Worm (Caenorhabditis elegans): ENCODE results near the gene C13G3.12.

Gene C13G3.12

ce11 chrV:11039379-11039954, 16.8 kb upstream of the C13G3.12 start, which contains the start of gene pak-2:
Gene pak-2 (minus strand): TSS chrV:11039429.
- peak; percentile 77 for TF ChIP-seq flt-1 (GFP tag; IDR thresholded peaks at IDR 0.05)
- TF ChIP-seq cog-1 (tag; optimal IDR thresholded peaks at IDR 0.05), result peak; percentile 87
- peak; percentile 85 for TF ChIP-seq ztf-23 (GFP tag; IDR thresholded peaks at IDR 0.05)
- no peak for TF ChIP-seq med-1 (GFP tag; optimal IDR thresholded peaks at IDR 0.05; ENCODE audit: insufficient read depth)
- peak; percentile 49; the same call in 1 of the 2 replicates for TF ChIP-seq klf-2 (GFP tag; conservative IDR thresholded peaks at IDR 0.05)

DNA sequence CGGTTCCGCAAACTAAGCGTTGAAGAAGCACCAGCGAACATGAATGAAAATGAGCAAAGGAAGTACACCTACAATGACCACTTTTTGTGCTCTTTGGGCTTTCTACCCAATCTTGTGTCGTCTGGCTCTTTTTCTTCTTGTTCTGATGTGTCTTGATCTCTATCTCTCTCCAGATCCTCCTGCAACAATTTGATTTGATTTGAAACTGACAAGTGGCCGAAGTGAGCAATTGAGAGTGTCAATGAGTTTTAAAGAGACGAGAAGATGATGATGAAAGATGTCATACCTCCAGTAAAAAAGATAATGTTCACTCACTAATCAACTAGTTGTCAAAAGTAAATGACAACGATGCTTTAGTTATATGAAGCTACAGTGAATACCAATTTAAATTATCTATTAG, 12.0 kb upstream of the C13G3.12 start, which contains the start of gene pptr-2:
pptr-2 (minus strand) TSS at position 184 of the 400 bp plus-strand sequence.
- TF ChIP-seq tab-1 (GFP tag; IDR thresholded peaks at IDR 0.05) (no peak), flt-1 (GFP tag; IDR thresholded peaks at IDR 0.05) (no peak), cog-1 (tag; optimal IDR thresholded peaks at IDR 0.05) (no peak), klf-2 (GFP tag; conservative IDR thresholded peaks at IDR 0.05) (no peak), med-1 (GFP tag; optimal IDR thresholded peaks at IDR 0.05; ENCODE audit: insufficient read depth) (no peak), ref-1 (GFP tag; conservative IDR thresholded peaks at IDR 0.05) (no peak), ztf-23 (GFP tag; IDR thresholded peaks at IDR 0.05) (no peak), T22C8.4 (GFP tag; IDR thresholded peaks at IDR 0.05) (no peak), ztf-29 (GFP tag; IDR thresholded peaks at IDR 0.05) (no peak)

- no peak for TF ChIP-seq ref-1 (GFP tag; conservative IDR thresholded peaks at IDR 0.05)
- TF ChIP-seq klf-2 (GFP tag; conservative IDR thresholded peaks at IDR 0.05), result no peak
- no peak for TF ChIP-seq ztf-29 (GFP tag; IDR thresholded peaks at IDR 0.05)
- TF ChIP-seq med-1 (GFP tag; optimal IDR thresholded peaks at IDR 0.05; ENCODE audit: insufficient read depth), result no peak
- no peak for TF ChIP-seq tab-1 (GFP tag; IDR thresholded peaks at IDR 0.05)
- no peak for TF ChIP-seq flt-1 (GFP tag; IDR thresholded peaks at IDR 0.05)
- no peak for TF ChIP-seq cog-1 (tag; optimal IDR thresholded peaks at IDR 0.05)
- TF ChIP-seq T22C8.4 (GFP tag; IDR thresholded peaks at IDR 0.05), result no peak
- TF ChIP-seq ztf-23 (GFP tag; IDR thresholded peaks at IDR 0.05), result no peak
Observed at ce11 chrV:11033241-11033640, 10.5 kb upstream of the C13G3.12 start.

DNA sequence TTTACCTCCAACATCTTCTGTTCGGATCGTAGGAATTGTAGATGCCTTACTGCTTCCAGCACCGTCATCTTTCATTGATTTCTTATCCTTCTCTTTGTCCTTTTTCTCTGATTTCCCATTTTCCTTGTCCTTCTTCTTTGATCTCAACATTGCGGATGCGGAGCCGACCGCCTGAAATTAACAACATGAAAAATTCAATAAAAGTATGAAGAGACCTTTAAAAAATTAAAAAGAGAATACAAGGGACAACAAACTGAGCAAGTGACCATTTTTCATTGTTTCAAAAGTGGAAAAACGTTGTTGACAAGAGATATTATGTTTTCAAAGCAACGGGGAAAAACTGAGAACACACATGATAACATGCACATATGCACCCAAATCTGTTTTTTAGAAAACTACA, 8.0 kb upstream of the C13G3.12 start:
- TF ChIP-seq ztf-23 (GFP tag; IDR thresholded peaks at IDR 0.05) (no peak), flt-1 (GFP tag; IDR thresholded peaks at IDR 0.05) (no peak), ztf-29 (GFP tag; IDR thresholded peaks at IDR 0.05) (no peak), med-1 (GFP tag; optimal IDR thresholded peaks at IDR 0.05; ENCODE audit: insufficient read depth) (no peak), ref-1 (GFP tag; conservative IDR thresholded peaks at IDR 0.05) (no peak), tab-1 (GFP tag; IDR thresholded peaks at IDR 0.05) (no peak), klf-2 (GFP tag; conservative IDR thresholded peaks at IDR 0.05) (no peak), T22C8.4 (GFP tag; IDR thresholded peaks at IDR 0.05) (no peak), cog-1 (tag; optimal IDR thresholded peaks at IDR 0.05) (no peak)

DNA sequence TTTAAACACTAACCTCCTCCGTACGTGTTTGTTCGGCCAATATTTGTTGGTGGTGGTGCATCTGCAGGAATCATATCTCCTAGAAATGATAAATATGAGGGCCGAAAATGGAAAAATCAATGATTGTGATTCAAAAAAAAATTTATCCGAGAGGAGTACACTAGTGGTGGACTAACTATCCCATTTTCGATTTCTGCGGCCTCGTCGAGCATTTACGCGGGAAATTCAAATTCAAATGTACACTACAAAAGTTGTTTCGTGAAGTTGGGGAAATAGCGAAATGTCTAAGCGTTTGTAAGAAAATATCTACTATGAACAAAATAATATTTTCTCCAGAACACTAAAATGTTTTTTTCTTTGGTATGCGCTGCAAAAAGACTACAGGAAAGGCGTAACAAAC, 6.6 kb upstream of the C13G3.12 start:
- peak; percentile 39 for TF ChIP-seq cog-1 (tag; optimal IDR thresholded peaks at IDR 0.05)
- no peak for TF ChIP-seq med-1 (GFP tag; optimal IDR thresholded peaks at IDR 0.05; ENCODE audit: insufficient read depth)
- peak; percentile 71 for TF ChIP-seq ztf-23 (GFP tag; IDR thresholded peaks at IDR 0.05)
- no peak for TF ChIP-seq ztf-29 (GFP tag; IDR thresholded peaks at IDR 0.05)
- peak; percentile 38; the same call in 1 of the 2 replicates for TF ChIP-seq T22C8.4 (GFP tag; IDR thresholded peaks at IDR 0.05)
- TF ChIP-seq flt-1 (GFP tag; IDR thresholded peaks at IDR 0.05), result peak; percentile 47; the same call in 1 of the 2 replicates

DNA sequence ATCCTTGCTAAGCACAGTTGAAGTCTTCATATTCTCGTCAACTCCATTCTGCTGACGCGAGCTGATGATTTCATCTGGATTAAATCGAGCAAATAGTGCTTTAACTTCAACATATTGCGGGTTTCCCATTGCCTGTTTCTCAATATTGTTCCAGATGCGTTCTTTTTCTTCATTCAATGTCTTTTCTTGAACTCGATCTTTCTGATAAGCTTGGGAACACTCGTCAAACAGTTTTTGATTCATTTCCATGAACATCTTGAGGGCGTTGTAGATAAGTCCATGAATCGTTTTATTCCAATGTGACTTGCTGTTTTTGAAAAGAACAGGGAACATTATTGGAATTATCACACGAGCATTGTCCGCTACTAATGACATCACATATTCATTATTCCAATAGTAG, 5.0 kb upstream of the C13G3.12 start:
- TF ChIP-seq flt-1 (GFP tag; IDR thresholded peaks at IDR 0.05) (no peak), ref-1 (GFP tag; conservative IDR thresholded peaks at IDR 0.05) (no peak), T22C8.4 (GFP tag; IDR thresholded peaks at IDR 0.05) (no peak), klf-2 (GFP tag; conservative IDR thresholded peaks at IDR 0.05) (no peak), med-1 (GFP tag; optimal IDR thresholded peaks at IDR 0.05; ENCODE audit: insufficient read depth) (no peak), ztf-23 (GFP tag; IDR thresholded peaks at IDR 0.05) (no peak), ztf-29 (GFP tag; IDR thresholded peaks at IDR 0.05) (no peak), tab-1 (GFP tag; IDR thresholded peaks at IDR 0.05) (no peak), cog-1 (tag; optimal IDR thresholded peaks at IDR 0.05) (no peak)

ce11 chrV:11016846-11017553, 5.7 kb downstream of the C13G3.12 start:
- no peak for TF ChIP-seq klf-2 (GFP tag; conservative IDR thresholded peaks at IDR 0.05)
- no peak for TF ChIP-seq tab-1 (GFP tag; IDR thresholded peaks at IDR 0.05)
- TF ChIP-seq med-1 (GFP tag; optimal IDR thresholded peaks at IDR 0.05; ENCODE audit: insufficient read depth), result no peak
- TF ChIP-seq T22C8.4 (GFP tag; IDR thresholded peaks at IDR 0.05), result no peak
- no peak for TF ChIP-seq ref-1 (GFP tag; conservative IDR thresholded peaks at IDR 0.05)
- TF ChIP-seq ztf-29 (GFP tag; IDR thresholded peaks at IDR 0.05), result no peak
- no peak for TF ChIP-seq cog-1 (tag; optimal IDR thresholded peaks at IDR 0.05)
- no peak for TF ChIP-seq flt-1 (GFP tag; IDR thresholded peaks at IDR 0.05)
- TF ChIP-seq ztf-23 (GFP tag; IDR thresholded peaks at IDR 0.05), result no peak

DNA sequence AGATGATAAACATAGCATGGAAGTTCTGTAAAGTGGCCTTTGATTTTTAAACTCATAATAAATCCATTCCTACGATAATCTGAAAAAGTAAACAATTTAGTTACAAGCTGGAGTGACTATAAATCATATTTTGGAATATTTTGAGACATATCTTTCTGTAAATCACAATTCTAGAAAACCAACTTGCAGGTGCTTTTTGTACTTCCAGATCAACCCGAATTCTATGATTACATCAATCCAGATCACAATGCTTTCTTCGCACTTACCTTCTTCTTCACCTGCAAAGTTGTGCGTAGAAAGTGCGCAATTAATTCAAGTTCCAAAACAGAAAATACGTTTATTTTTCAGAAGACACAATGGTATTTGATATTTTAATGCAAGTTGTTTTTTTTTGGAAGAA, 8.0 kb downstream of the C13G3.12 start:
- TF ChIP-seq T22C8.4 (GFP tag; IDR thresholded peaks at IDR 0.05), result no peak
- no peak for TF ChIP-seq klf-2 (GFP tag; conservative IDR thresholded peaks at IDR 0.05)
- TF ChIP-seq tab-1 (GFP tag; IDR thresholded peaks at IDR 0.05), result no peak
- no peak for TF ChIP-seq flt-1 (GFP tag; IDR thresholded peaks at IDR 0.05)
- TF ChIP-seq ztf-23 (GFP tag; IDR thresholded peaks at IDR 0.05), result no peak
- TF ChIP-seq med-1 (GFP tag; optimal IDR thresholded peaks at IDR 0.05; ENCODE audit: insufficient read depth), result no peak
- no peak for TF ChIP-seq cog-1 (tag; optimal IDR thresholded peaks at IDR 0.05)
- no peak for TF ChIP-seq ztf-29 (GFP tag; IDR thresholded peaks at IDR 0.05)
- TF ChIP-seq ref-1 (GFP tag; conservative IDR thresholded peaks at IDR 0.05), result no peak

ce11 chrV:11013179-11013578, 9.5 kb downstream of the C13G3.12 start:
- TF ChIP-seq tab-1 (GFP tag; IDR thresholded peaks at IDR 0.05), result no peak
- no peak for TF ChIP-seq T22C8.4 (GFP tag; IDR thresholded peaks at IDR 0.05)
- no peak for TF ChIP-seq cog-1 (tag; optimal IDR thresholded peaks at IDR 0.05)
- TF ChIP-seq ztf-23 (GFP tag; IDR thresholded peaks at IDR 0.05), result no peak
- no peak for TF ChIP-seq klf-2 (GFP tag; conservative IDR thresholded peaks at IDR 0.05)
- no peak for TF ChIP-seq med-1 (GFP tag; optimal IDR thresholded peaks at IDR 0.05; ENCODE audit: insufficient read depth)
- no peak for TF ChIP-seq ref-1 (GFP tag; conservative IDR thresholded peaks at IDR 0.05)
- no peak for TF ChIP-seq flt-1 (GFP tag; IDR thresholded peaks at IDR 0.05)
- no peak for TF ChIP-seq ztf-29 (GFP tag; IDR thresholded peaks at IDR 0.05)

Measured in whole organism, midembryonic.